Worm (Caenorhabditis elegans) whole organism, early embryonic: Measurements from ENCODE around the gene bpl-1.

ENCODE experiments used
- ama-1 ChIP-seq: fragments of 150-350 bp; optimal IDR thresholded peaks from 2 replicates; lab custom pipeline; 2014
- flt-1 ChIP-seq: fragments of 200-800 bp; sonication (Bioruptor generic); IDR thresholded peaks from 2 replicates; pipeline ENCODE4 v1.3.6; 2022; ENCODE audit warnings: missing genetic modification characterization, missing compliant biosample characterization
- scrt-1 ChIP-seq: fragments of 200-800 bp; sonication (Bioruptor generic); IDR thresholded peaks from 2 replicates; pipeline ENCODE4 v1.3.6; 2022; ENCODE audit warnings: missing genetic modification characterization, missing compliant biosample characterization

- TF ChIP-seq ama-1 (lab: Kevin White, UChicago) (no peak), flt-1 (GFP tag; lab: Robert Waterston, UW) (no peak), scrt-1 (GFP tag; lab: Robert Waterston, UW) (no peak)
These were observed 50.1 kb downstream of the bpl-1 start, which contains the start of gene sma-6 for ce11 chrII:6324086-6324485.
